Worm (Caenorhabditis elegans) whole organism, late embryonic: Measurements from ENCODE around the gene F10G2.4.

Experiments
- C08G9.2 ChIP-seq: sonication (generic microtip); optimal IDR thresholded peaks from 2 replicates; lab custom pipeline; 2016; ENCODE audit warnings: mild to moderate bottlenecking, missing genetic modification characterization, moderate library complexity, missing compliant biosample characterization
- F13H6.1 ChIP-seq: sonication (generic microtip); optimal IDR thresholded peaks from 2 replicates; lab custom pipeline; 2016; ENCODE audit warnings: missing genetic modification characterization, missing compliant biosample characterization
- K09A11.1 ChIP-seq: sonication (generic microtip); optimal IDR thresholded peaks from 2 replicates; lab custom pipeline; 2017; ENCODE audit warnings: antibody characterized with exemption, mild to moderate bottlenecking, missing genetic modification characterization, missing compliant biosample characterization; ENCODE audit not compliant: insufficient read depth
- Y22D7AL.16 ChIP-seq: sonication (generic microtip); optimal IDR thresholded peaks from 2 replicates; lab custom pipeline; 2016; ENCODE audit warnings: missing genetic modification characterization, missing compliant biosample characterization
- ahr-1 ChIP-seq: sonication (generic microtip); optimal IDR thresholded peaks from 2 replicates; lab custom pipeline; 2016; ENCODE audit warnings: missing genetic modification characterization, missing compliant biosample characterization
- ceh-14 ChIP-seq: sonication (generic microtip); optimal IDR thresholded peaks from 2 replicates; lab custom pipeline; 2016; ENCODE audit warnings: missing genotype, missing genetic modification characterization, missing compliant biosample characterization
- ceh-18 ChIP-seq: sonication (generic microtip); optimal IDR thresholded peaks from 2 replicates; lab custom pipeline; 2016; ENCODE audit warnings: missing genetic modification characterization, missing compliant biosample characterization
- ceh-22 ChIP-seq: sonication (generic microtip); optimal IDR thresholded peaks from 2 replicates; lab custom pipeline; 2017; ENCODE audit warnings: missing biosample characterization, missing genetic modification characterization
- ceh-24 ChIP-seq: sonication (generic microtip); optimal IDR thresholded peaks from 2 replicates; lab custom pipeline; 2016; ENCODE audit warnings: mild to moderate bottlenecking, missing genetic modification characterization, missing compliant biosample characterization
- ceh-30 ChIP-seq: fragments of 150-350 bp; optimal IDR thresholded peaks from 2 replicates; lab custom pipeline; 2014; ENCODE audit warnings: missing biosample characterization, missing genetic modification characterization
- ceh-45 ChIP-seq: fragments of 200-800 bp; sonication (Bioruptor generic); IDR thresholded peaks from 2 replicates; pipeline ENCODE4 v1.3.6; 2022; ENCODE audit warnings: missing genetic modification reagents, missing genetic modification characterization, missing compliant biosample characterization
- ceh-48 ChIP-seq: sonication (generic microtip); optimal IDR thresholded peaks from 2 replicates; lab custom pipeline; 2016; ENCODE audit warnings: missing genetic modification characterization, inconsistent platforms, missing compliant biosample characterization
- ceh-9 ChIP-seq: sonication (generic microtip); optimal IDR thresholded peaks from 2 replicates; lab custom pipeline; 2016; ENCODE audit warnings: mild to moderate bottlenecking, missing genetic modification characterization, inconsistent platforms, missing compliant biosample characterization
- dmd-4 ChIP-seq: sonication (generic microtip); optimal IDR thresholded peaks from 2 replicates; lab custom pipeline; 2016; ENCODE audit warnings: borderline replicate concordance, missing genetic modification characterization, missing compliant biosample characterization
- dve-1 ChIP-seq: sonication (generic microtip); optimal IDR thresholded peaks from 2 replicates; lab custom pipeline; 2017; ENCODE audit warnings: antibody characterized with exemption, mild to moderate bottlenecking, missing genetic modification characterization, missing compliant biosample characterization
- elt-2 ChIP-seq: sonication (generic microtip); optimal IDR thresholded peaks from 2 replicates; lab custom pipeline; 2016; ENCODE audit warnings: missing genetic modification reagents, missing genetic modification characterization, missing compliant biosample characterization
- hlh-13 ChIP-seq: fragments of 200-800 bp; sonication (Bioruptor generic); optimal IDR thresholded peaks from 2 replicates; lab custom pipeline; 2018; ENCODE audit warnings: mild to moderate bottlenecking, missing genetic modification characterization, missing compliant biosample characterization
- hlh-15 ChIP-seq: sonication (generic microtip); optimal IDR thresholded peaks from 2 replicates; lab custom pipeline; 2016; ENCODE audit warnings: missing genetic modification characterization, missing compliant biosample characterization
- hlh-6 ChIP-seq: sonication (generic microtip); optimal IDR thresholded peaks from 2 replicates; lab custom pipeline; 2016; ENCODE audit warnings: missing genotype, missing genetic modification characterization, missing compliant biosample characterization
- lim-6 ChIP-seq: sonication (generic microtip); optimal IDR thresholded peaks from 2 replicates; lab custom pipeline; 2016; ENCODE audit warnings: missing genetic modification characterization, missing compliant biosample characterization
- lin-11 ChIP-seq: fragments of 200-800 bp; sonication (Bioruptor generic); optimal IDR thresholded peaks from 2 replicates; lab custom pipeline; 2018; ENCODE audit warnings: mild to moderate bottlenecking, missing genetic modification characterization, missing compliant biosample characterization
- madf-2 ChIP-seq: sonication (generic microtip); optimal IDR thresholded peaks from 2 replicates; lab custom pipeline; 2017; ENCODE audit warnings: missing genetic modification characterization, missing compliant biosample characterization
- nhr-11 ChIP-seq: fragments of 150-350 bp; optimal IDR thresholded peaks from 2 replicates; lab custom pipeline; 2014; ENCODE audit warnings: missing biosample characterization, missing genetic modification characterization
- npax-4 ChIP-seq: sonication (generic microtip); optimal IDR thresholded peaks from 2 replicates; lab custom pipeline; 2016; ENCODE audit warnings: missing genetic modification characterization, missing compliant biosample characterization
- pag-3 ChIP-seq: sonication (generic microtip); optimal IDR thresholded peaks from 2 replicates; lab custom pipeline; 2016; ENCODE audit warnings: missing compliant biosample characterization, missing genetic modification characterization, borderline replicate concordance
- pha-4 ChIP-seq: fragments of 150-350 bp; optimal IDR thresholded peaks from 2 replicates; lab custom pipeline; 2018; ENCODE audit warnings: missing biosample characterization, missing genetic modification reagents, missing genetic modification characterization
- pros-1 ChIP-seq: fragments of 150-350 bp; optimal IDR thresholded peaks from 2 replicates; lab custom pipeline; 2014; ENCODE audit warnings: missing biosample characterization, missing genetic modification reagents, missing genetic modification characterization
- sdc-2 ChIP-seq: sonication (generic microtip); optimal IDR thresholded peaks from 2 replicates; lab custom pipeline; 2016; ENCODE audit warnings: missing genotype, missing genetic modification characterization, missing compliant biosample characterization
- sox-2 ChIP-seq: fragments of 200-800 bp; sonication (Bioruptor generic); IDR thresholded peaks from 2 replicates; pipeline ENCODE4 v1.3.6; 2022; ENCODE audit warnings: missing genetic modification reagents, missing genetic modification characterization, missing compliant biosample characterization
- sox-4 ChIP-seq: sonication (generic microtip); optimal IDR thresholded peaks from 2 replicates; lab custom pipeline; 2017; ENCODE audit warnings: mild to moderate bottlenecking, missing genetic modification characterization, inconsistent platforms, missing compliant biosample characterization
- syd-9 ChIP-seq: sonication (generic microtip); optimal IDR thresholded peaks from 2 replicates; lab custom pipeline; 2016; ENCODE audit warnings: mild to moderate bottlenecking, missing genetic modification characterization, moderate library complexity, missing compliant biosample characterization
- tbx-2 ChIP-seq: sonication (generic microtip); optimal IDR thresholded peaks from 2 replicates; lab custom pipeline; 2016; ENCODE audit warnings: missing genetic modification characterization, missing compliant biosample characterization
- tbx-7 ChIP-seq: sonication (generic microtip); optimal IDR thresholded peaks from 2 replicates; lab custom pipeline; 2016; ENCODE audit warnings: missing genotype, missing genetic modification characterization, missing compliant biosample characterization
- unc-42 ChIP-seq: sonication (generic microtip); optimal IDR thresholded peaks from 2 replicates; lab custom pipeline; 2016; ENCODE audit warnings: missing genotype, missing genetic modification characterization, missing compliant biosample characterization
- unc-55 ChIP-seq: sonication (generic microtip); optimal IDR thresholded peaks from 2 replicates; lab custom pipeline; 2017; ENCODE audit warnings: missing biosample characterization, missing genetic modification reagents, missing genetic modification characterization
- ztf-16 ChIP-seq: sonication (generic microtip); optimal IDR thresholded peaks from 2 replicates; lab custom pipeline; 2017; ENCODE audit warnings: missing genetic modification characterization, missing compliant biosample characterization

F10G2.4 gene

DNA sequence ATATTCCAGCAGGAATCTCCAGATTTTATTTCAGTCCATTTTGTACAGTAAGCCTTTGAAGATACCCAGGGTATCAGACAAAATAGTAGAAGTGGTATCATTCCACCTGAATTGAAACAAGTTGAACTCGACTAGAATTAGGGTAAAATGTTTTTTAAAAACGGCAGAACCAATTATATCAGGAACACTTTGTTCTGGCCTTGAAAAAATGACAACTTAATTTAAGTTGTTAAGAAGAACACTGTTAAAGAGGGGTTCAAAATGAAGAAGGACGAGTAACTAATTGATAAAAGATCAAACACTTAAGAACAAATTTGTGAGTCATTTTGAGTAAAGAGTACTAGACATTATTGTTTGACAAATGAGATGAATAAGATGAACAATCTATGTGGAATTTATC lies 6.1 kb upstream of the F10G2.4 start, which contains the start of gene lmd-4:
Gene lmd-4 (minus strand): TSS at position 101 of the 400 bp plus-strand sequence.
- no peak for TF ChIP-seq dmd-4 (tag; lab: Kevin White, UChicago)
- TF ChIP-seq tbx-7 (tag; lab: Kevin White, UChicago): no peak
- TF ChIP-seq unc-55: no peak
- no peak for TF ChIP-seq npax-4 (tag; lab: Kevin White, UChicago)
- no peak for TF ChIP-seq ceh-9
- TF ChIP-seq pha-4: no peak
- TF ChIP-seq F13H6.1: no peak
- TF ChIP-seq unc-42: no peak
- TF ChIP-seq syd-9: no peak

DNA sequence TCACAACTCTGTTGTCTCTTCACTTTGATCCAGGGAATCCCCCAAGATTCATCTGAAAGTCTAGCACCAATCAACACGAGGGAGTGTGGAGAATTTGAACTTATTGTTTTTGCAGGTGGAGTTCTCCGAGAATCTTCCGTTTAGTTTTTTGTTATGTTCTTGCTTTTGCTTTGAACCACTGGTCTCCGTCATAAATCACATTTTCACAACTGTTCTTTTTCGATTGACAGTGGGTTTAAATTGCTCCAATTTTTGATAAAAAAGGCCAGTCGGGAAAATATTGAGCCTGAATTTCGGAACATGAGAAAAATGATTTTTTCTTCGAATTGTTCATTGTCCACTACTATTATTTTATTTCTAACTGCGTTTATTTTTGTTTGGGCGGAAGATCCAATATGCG lies 5.1 kb upstream of the F10G2.4 start, which contains the start of gene F10G2.10:
Gene F10G2.10 (plus strand): TSS at position 301 of the 400 bp plus-strand sequence.
- TF ChIP-seq lin-11 (tag; lab: Kevin White, UChicago) (no peak), tbx-2 (tag; lab: Kevin White, UChicago) (no peak), ceh-18 (tag; lab: Kevin White, UChicago) (no peak), Y22D7AL.16 (tag; lab: Kevin White, UChicago) (no peak), ceh-9 (no peak), hlh-6 (tag; lab: Kevin White, UChicago) (no peak)

DNA sequence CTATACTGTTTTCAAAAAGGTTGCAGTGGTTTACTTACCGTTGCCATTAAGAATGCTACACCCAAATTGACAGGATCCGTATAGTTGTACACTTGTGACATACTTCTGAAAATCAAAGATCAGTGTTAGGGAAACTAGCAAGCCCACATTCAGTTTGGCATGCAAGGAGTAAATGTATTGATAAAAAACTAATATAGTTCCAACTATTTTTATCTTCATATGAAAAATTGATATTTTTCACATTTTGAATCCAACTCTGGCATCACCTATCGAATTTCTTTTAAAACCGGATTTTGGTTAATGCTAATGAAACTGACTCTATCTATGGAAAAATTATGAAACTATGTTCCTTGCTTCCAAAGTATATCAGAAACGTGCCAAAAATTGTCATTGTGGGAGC lies 1.7 kb upstream of the F10G2.4 start, which contains the start of gene srx-92:
Gene srx-92 (minus strand): TSS at position 101 of the 400 bp plus-strand sequence.
- TF ChIP-seq sox-4 (tag; lab: Kevin White, UChicago) (no peak), pag-3 (tag; lab: Kevin White, UChicago) (no peak), unc-42 (no peak), ceh-45 (GFP tag; lab: Robert Waterston, UW) (no peak), pros-1 (no peak), tbx-7 (tag; lab: Kevin White, UChicago) (no peak), ceh-30 (tag; lab: Kevin White, UChicago) (no peak), ceh-9 (no peak), F13H6.1 (no peak), dve-1 (no peak), lin-11 (tag; lab: Kevin White, UChicago) (no peak), ztf-16 (tag; lab: Kevin White, UChicago) (no peak), pha-4 (no peak), madf-2 (tag; lab: Kevin White, UChicago) (no peak), ceh-48 (tag; lab: Kevin White, UChicago) (no peak), ahr-1 (tag; lab: Kevin White, UChicago) (no peak)

DNA sequence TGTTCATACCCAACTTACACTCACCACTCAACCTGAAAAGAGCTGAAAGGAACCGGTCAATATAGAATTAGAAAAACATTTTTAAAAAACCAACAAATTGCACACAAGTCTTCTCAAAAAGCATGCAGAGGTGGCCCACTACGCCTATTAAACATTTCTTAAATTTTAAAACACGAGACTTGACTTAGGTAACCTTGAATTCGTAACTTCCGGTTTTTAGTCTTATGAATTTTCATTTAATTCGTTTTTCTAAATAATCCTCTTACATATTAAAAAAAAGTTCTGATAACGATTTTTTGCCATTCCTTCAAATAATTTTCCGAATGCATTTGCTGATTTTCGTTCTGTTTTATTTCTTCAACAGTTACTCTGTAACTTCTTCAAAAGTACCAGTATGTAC lies 1.1 kb downstream of the F10G2.4 start, which contains the start of gene clec-7:
Gene clec-7 (plus strand): TSS at position 301 of the 400 bp plus-strand sequence.
- TF ChIP-seq sox-2: no peak
- TF ChIP-seq syd-9: no peak
- TF ChIP-seq ceh-48 (tag; lab: Kevin White, UChicago): no peak
- no peak for TF ChIP-seq sdc-2
- no peak for TF ChIP-seq pha-4
- no peak for TF ChIP-seq hlh-13 (GFP tag; lab: Kevin White, UChicago)
- no peak for TF ChIP-seq ceh-14 (tag; lab: Kevin White, UChicago)
- no peak for TF ChIP-seq hlh-6 (tag; lab: Kevin White, UChicago)
- TF ChIP-seq npax-4 (tag; lab: Kevin White, UChicago): no peak
- TF ChIP-seq K09A11.1 (tag; lab: Kevin White, UChicago): no peak
- TF ChIP-seq ceh-9: no peak
- TF ChIP-seq hlh-15: no peak
- TF ChIP-seq nhr-11 (tag; lab: Kevin White, UChicago): no peak
- TF ChIP-seq lim-6: no peak
- no peak for TF ChIP-seq C08G9.2 (tag; lab: Kevin White, UChicago)
- TF ChIP-seq elt-2: no peak
- no peak for TF ChIP-seq ceh-22
- no peak for TF ChIP-seq ceh-24 (tag; lab: Kevin White, UChicago)
- TF ChIP-seq madf-2 (tag; lab: Kevin White, UChicago): no peak
